Worm (Caenorhabditis elegans): Measurements from ENCODE around the gene zip-9.

zip-9 gene

DNA sequence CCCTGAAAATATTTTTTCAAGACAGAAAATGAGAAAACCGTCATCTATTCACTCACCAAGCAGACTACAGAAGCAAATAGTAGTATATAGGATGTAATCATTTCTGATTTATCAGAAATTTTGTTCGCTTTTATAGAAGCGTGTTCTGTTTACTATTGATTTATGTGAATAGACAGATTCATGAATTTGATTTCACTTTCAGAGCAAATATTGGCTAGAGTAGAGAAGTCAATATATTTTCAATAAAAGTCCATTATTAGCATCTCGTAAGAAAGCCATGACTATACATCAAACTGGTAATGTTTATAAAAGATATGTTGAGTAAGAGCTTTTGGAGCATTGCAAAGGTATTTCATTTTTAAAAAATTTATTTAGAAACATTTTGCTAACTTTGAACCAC, 11.1 kb upstream of the zip-9 start, which contains the start of gene scvp-1:
Gene scvp-1, minus strand, starts transcription at position 101 of the 400 bp plus-strand sequence.
- TF ChIP-seq hmg-4 (GFP tag; optimal IDR thresholded peaks at IDR 0.05) = no peak
- TF ChIP-seq ceh-13 (GFP tag; optimal IDR thresholded peaks at IDR 0.05) = no peak
- no peak for TF ChIP-seq B0310.2 (tag; optimal IDR thresholded peaks at IDR 0.05)
- TF ChIP-seq flt-1 (GFP tag; IDR thresholded peaks at IDR 0.05) = no peak
- TF ChIP-seq ets-7 (tag; optimal IDR thresholded peaks at IDR 0.05) = no peak
- no peak for TF ChIP-seq tbx-11 (GFP tag; IDR thresholded peaks at IDR 0.05)
- no peak for TF ChIP-seq pes-1 (GFP tag; IDR thresholded peaks at IDR 0.05)
- TF ChIP-seq hmbx-1 (tag; optimal IDR thresholded peaks at IDR 0.05) = no peak
- TF ChIP-seq tbx-37 (GFP tag; conservative IDR thresholded peaks at IDR 0.05) = no peak
- TF ChIP-seq aly-1 (tag; optimal IDR thresholded peaks at IDR 0.05) = no peak
- no peak for TF ChIP-seq tra-4 (tag; optimal IDR thresholded peaks at IDR 0.05)
- no peak for TF ChIP-seq hnd-1 (tag; optimal IDR thresholded peaks at IDR 0.05)
- TF ChIP-seq ceh-36 (tag; optimal IDR thresholded peaks at IDR 0.05) = no peak
- TF ChIP-seq sea-1 (GFP tag; conservative IDR thresholded peaks at IDR 0.05) = no peak
- no peak for TF ChIP-seq scrt-1 (GFP tag; IDR thresholded peaks at IDR 0.05)

DNA sequence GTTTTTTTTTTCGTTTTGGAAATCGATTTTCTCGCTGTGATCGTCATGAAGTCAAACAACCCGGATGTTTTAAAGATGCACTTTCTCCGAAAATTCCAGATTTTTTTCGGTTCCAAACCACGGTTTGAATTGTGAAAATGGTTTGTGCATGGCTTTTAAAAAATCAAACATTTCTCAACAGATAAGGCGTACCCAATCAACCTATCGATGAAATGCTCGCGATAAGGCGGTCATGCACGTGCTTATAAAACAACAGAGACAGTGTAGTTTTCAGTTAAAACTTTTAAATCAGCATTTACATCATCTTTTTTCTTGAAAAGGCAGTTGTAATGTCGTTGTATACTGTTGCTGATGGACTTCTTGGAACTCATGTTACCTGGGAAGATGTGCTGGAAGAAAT, 9.8 kb upstream of the zip-9 start, which contains the start of gene F58B4.5:
Gene F58B4.5, plus strand, starts transcription at position 283 of the 400 bp plus-strand sequence.
- TF ChIP-seq ama-1 (optimal IDR thresholded peaks at IDR 0.05) = no peak
- no peak for TF ChIP-seq tra-4 (tag; optimal IDR thresholded peaks at IDR 0.05)
- TF ChIP-seq flt-1 (GFP tag; IDR thresholded peaks at IDR 0.05) = no peak
- no peak for TF ChIP-seq ceh-36 (tag; optimal IDR thresholded peaks at IDR 0.05)
- TF ChIP-seq hmbx-1 (tag; optimal IDR thresholded peaks at IDR 0.05) = no peak
- no peak for TF ChIP-seq hnd-1 (tag; optimal IDR thresholded peaks at IDR 0.05)
- TF ChIP-seq aly-1 (tag; optimal IDR thresholded peaks at IDR 0.05) = no peak
- TF ChIP-seq ets-7 (tag; optimal IDR thresholded peaks at IDR 0.05) = no peak
- no peak for TF ChIP-seq F13C5.2 (tag; optimal IDR thresholded peaks at IDR 0.05)
- TF ChIP-seq pes-1 (GFP tag; IDR thresholded peaks at IDR 0.05) = no peak
- TF ChIP-seq sea-1 (GFP tag; conservative IDR thresholded peaks at IDR 0.05) = no peak
- no peak for TF ChIP-seq tbx-37 (GFP tag; conservative IDR thresholded peaks at IDR 0.05)
- TF ChIP-seq scrt-1 (GFP tag; IDR thresholded peaks at IDR 0.05) = no peak
- TF ChIP-seq B0310.2 (tag; optimal IDR thresholded peaks at IDR 0.05) = no peak
- TF ChIP-seq ceh-13 (GFP tag; optimal IDR thresholded peaks at IDR 0.05) = no peak
- no peak for TF ChIP-seq tbx-11 (GFP tag; IDR thresholded peaks at IDR 0.05)

- TF ChIP-seq tbx-37 (GFP tag; conservative IDR thresholded peaks at IDR 0.05) = no peak
- no peak for TF ChIP-seq pes-1 (GFP tag; IDR thresholded peaks at IDR 0.05)
- TF ChIP-seq ceh-36 (tag; optimal IDR thresholded peaks at IDR 0.05) = no peak
- TF ChIP-seq B0310.2 (tag; optimal IDR thresholded peaks at IDR 0.05) = no peak
- TF ChIP-seq sea-1 (GFP tag; conservative IDR thresholded peaks at IDR 0.05) = no peak
- TF ChIP-seq hmg-4 (GFP tag; optimal IDR thresholded peaks at IDR 0.05) = no peak
- TF ChIP-seq F13C5.2 (tag; optimal IDR thresholded peaks at IDR 0.05) = no peak
- TF ChIP-seq aly-1 (tag; optimal IDR thresholded peaks at IDR 0.05) = no peak
- TF ChIP-seq tbx-11 (GFP tag; IDR thresholded peaks at IDR 0.05) = no peak
- no peak for TF ChIP-seq scrt-1 (GFP tag; IDR thresholded peaks at IDR 0.05)
- no peak for TF ChIP-seq hmbx-1 (tag; optimal IDR thresholded peaks at IDR 0.05)
- no peak for TF ChIP-seq ets-7 (tag; optimal IDR thresholded peaks at IDR 0.05)
- no peak for TF ChIP-seq hnd-1 (tag; optimal IDR thresholded peaks at IDR 0.05)
- no peak for TF ChIP-seq tra-4 (tag; optimal IDR thresholded peaks at IDR 0.05)
- no peak for TF ChIP-seq flt-1 (GFP tag; IDR thresholded peaks at IDR 0.05)
- TF ChIP-seq ceh-13 (GFP tag; optimal IDR thresholded peaks at IDR 0.05) = no peak
- TF ChIP-seq ama-1 (optimal IDR thresholded peaks at IDR 0.05) = no peak
Observed at ce11 chrV:10936681-10937080, 5.6 kb upstream of the zip-9 start, which contains the start of gene F17C11.12. Gene F17C11.12, minus strand, starts transcription at chrV:10936920.

DNA sequence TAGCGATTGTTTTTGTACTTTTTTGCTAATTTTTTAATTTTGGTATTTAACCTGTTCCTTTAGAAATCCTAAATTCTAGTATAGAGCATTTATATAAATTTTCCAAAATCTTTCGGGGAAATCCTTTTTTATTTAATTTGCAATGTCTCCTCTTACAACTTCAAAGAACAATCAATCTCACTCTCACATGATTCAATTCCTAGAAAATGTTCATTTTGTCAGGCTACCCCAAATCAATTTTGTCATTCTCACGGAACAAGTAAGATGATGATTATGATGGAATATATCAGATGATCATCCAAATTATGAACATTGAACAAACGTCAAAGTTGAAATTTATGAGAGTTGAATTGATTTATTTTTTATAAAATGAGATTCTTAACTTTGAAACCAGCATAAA, 5.0 kb upstream of the zip-9 start:
- TF ChIP-seq ama-1 (optimal IDR thresholded peaks at IDR 0.05) (no peak), flt-1 (GFP tag; IDR thresholded peaks at IDR 0.05) (no peak), hmbx-1 (tag; optimal IDR thresholded peaks at IDR 0.05) (no peak), tbx-11 (GFP tag; IDR thresholded peaks at IDR 0.05) (no peak)

DNA sequence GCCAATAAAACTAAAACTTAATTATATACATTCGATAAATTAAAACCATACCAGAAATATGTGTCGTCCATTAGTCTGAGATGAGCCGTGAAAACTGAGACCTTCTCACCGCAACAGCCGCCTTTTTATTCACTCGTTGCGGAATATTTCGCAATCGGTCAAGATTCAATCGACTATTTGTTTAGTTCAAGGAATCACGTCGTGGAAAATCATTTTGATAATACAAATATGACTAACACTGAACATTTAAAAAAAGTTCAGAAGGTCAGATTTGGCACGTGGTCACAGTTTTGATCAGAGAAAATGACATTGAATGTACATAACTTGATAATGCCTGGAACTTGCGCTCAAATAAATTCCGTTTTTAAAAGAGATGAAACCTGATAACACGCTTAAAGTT, 3.5 kb upstream of the zip-9 start, which contains the start of gene F17C11.11:
Gene F17C11.11, minus strand, starts transcription at position 79 of the 400 bp plus-strand sequence.
- no peak for TF ChIP-seq ceh-36 (tag; optimal IDR thresholded peaks at IDR 0.05)
- TF ChIP-seq B0310.2 (tag; optimal IDR thresholded peaks at IDR 0.05) = no peak
- TF ChIP-seq ceh-13 (GFP tag; optimal IDR thresholded peaks at IDR 0.05) = no peak
- TF ChIP-seq flt-1 (GFP tag; IDR thresholded peaks at IDR 0.05) = no peak
- TF ChIP-seq scrt-1 (GFP tag; IDR thresholded peaks at IDR 0.05) = no peak
- no peak for TF ChIP-seq ama-1 (optimal IDR thresholded peaks at IDR 0.05)
- TF ChIP-seq tbx-11 (GFP tag; IDR thresholded peaks at IDR 0.05) = no peak
- TF ChIP-seq aly-1 (tag; optimal IDR thresholded peaks at IDR 0.05) = no peak
- no peak for TF ChIP-seq pes-1 (GFP tag; IDR thresholded peaks at IDR 0.05)
- no peak for TF ChIP-seq tbx-37 (GFP tag; conservative IDR thresholded peaks at IDR 0.05)
- no peak for TF ChIP-seq ets-7 (tag; optimal IDR thresholded peaks at IDR 0.05)
- TF ChIP-seq F13C5.2 (tag; optimal IDR thresholded peaks at IDR 0.05) = no peak
- no peak for TF ChIP-seq hnd-1 (tag; optimal IDR thresholded peaks at IDR 0.05)
- TF ChIP-seq hmg-4 (GFP tag; optimal IDR thresholded peaks at IDR 0.05) = no peak
- TF ChIP-seq hmbx-1 (tag; optimal IDR thresholded peaks at IDR 0.05) = no peak
- TF ChIP-seq tra-4 (tag; optimal IDR thresholded peaks at IDR 0.05) = no peak
- TF ChIP-seq sea-1 (GFP tag; conservative IDR thresholded peaks at IDR 0.05) = no peak

DNA sequence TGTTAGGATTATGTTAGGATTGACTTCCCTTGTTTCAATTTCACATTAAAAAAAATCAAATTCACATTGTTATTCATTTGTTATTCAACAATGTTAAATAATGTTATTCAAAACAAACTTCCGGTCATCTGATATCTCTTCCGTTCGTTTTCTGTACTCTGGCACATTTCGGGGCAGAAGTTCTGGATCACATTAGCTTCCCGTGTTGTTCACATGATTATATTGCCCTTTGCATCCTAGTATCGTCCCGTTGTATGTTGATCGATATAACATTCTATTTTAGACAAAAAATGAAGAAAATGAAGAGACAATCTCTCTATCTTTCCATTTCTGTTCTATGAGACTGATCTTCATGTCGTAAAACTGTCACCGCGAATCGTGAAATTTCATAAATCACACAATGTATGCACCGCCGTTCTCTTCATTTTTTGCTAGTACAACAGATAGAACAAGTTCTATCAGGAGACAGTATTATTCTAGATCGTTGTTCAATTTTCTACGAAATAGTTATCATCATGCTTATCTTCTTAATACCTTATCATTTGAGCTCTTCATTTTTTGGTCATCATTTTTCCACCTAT, 2.2 kb upstream of the zip-9 start:
- TF ChIP-seq tbx-37 (GFP tag; conservative IDR thresholded peaks at IDR 0.05) (no peak), ceh-36 (tag; optimal IDR thresholded peaks at IDR 0.05) (no peak), ama-1 (optimal IDR thresholded peaks at IDR 0.05) (no peak), ets-7 (tag; optimal IDR thresholded peaks at IDR 0.05) (no peak), ceh-13 (GFP tag; optimal IDR thresholded peaks at IDR 0.05) (no peak), aly-1 (tag; optimal IDR thresholded peaks at IDR 0.05) (no peak), hnd-1 (tag; optimal IDR thresholded peaks at IDR 0.05) (no peak), hmg-4 (GFP tag; optimal IDR thresholded peaks at IDR 0.05) (no peak), F13C5.2 (tag; optimal IDR thresholded peaks at IDR 0.05) (no peak), tbx-11 (GFP tag; IDR thresholded peaks at IDR 0.05) (no peak), tra-4 (tag; optimal IDR thresholded peaks at IDR 0.05) (no peak), flt-1 (GFP tag; IDR thresholded peaks at IDR 0.05) (no peak), B0310.2 (tag; optimal IDR thresholded peaks at IDR 0.05) (no peak), hmbx-1 (tag; optimal IDR thresholded peaks at IDR 0.05) (no peak), sea-1 (GFP tag; conservative IDR thresholded peaks at IDR 0.05) (no peak)

DNA sequence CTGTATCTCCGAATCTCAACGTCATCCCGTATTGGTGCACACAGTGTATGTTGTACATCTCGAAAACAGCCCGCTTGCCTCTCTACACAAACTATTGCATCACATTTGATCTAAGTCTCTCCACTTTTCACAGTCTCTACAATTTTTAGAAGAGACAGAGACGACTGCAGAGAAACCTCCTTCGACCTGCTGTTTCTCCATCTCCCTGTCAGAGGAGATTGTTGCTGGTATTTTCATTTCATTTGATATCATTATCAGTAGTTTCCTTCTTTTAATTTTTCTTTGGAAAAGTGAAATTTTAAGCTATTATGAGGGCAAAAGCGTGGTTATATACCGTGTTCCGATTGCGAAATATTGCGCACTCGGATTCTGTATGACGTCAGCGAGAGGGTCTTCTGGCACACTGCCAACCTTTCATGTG, 1.7 kb upstream of the zip-9 start:
- TF ChIP-seq pes-1 (GFP tag; IDR thresholded peaks at IDR 0.05) (no peak), ets-7 (tag; optimal IDR thresholded peaks at IDR 0.05) (no peak), hnd-1 (tag; optimal IDR thresholded peaks at IDR 0.05) (no peak), ceh-36 (tag; optimal IDR thresholded peaks at IDR 0.05) (no peak), tbx-37 (GFP tag; conservative IDR thresholded peaks at IDR 0.05) (no peak), flt-1 (GFP tag; IDR thresholded peaks at IDR 0.05) (no peak), tbx-11 (GFP tag; IDR thresholded peaks at IDR 0.05) (no peak), hmbx-1 (tag; optimal IDR thresholded peaks at IDR 0.05) (no peak), ama-1 (optimal IDR thresholded peaks at IDR 0.05) (no peak), B0310.2 (tag; optimal IDR thresholded peaks at IDR 0.05) (no peak), tra-4 (tag; optimal IDR thresholded peaks at IDR 0.05) (no peak), F13C5.2 (tag; optimal IDR thresholded peaks at IDR 0.05) (no peak), scrt-1 (GFP tag; IDR thresholded peaks at IDR 0.05) (no peak)
